Fruit fly (Drosophila melanogaster) whole organism, embryonic: ENCODE data around the gene stg.

Experiments used
- CG1603 ChIP-seq: fragments of 200-800 bp; sonication (Bioruptor generic); optimal IDR thresholded peaks from 2 replicates; lab custom pipeline; 2019; ENCODE audit warnings: missing biosample characterization, mild to moderate bottlenecking, missing genetic modification characterization, moderate library complexity
- Doc3 ChIP-seq: fragments of 200-800 bp; sonication (Bioruptor generic); IDR thresholded peaks from 3 replicates; pipeline ENCODE4 v1.3.6; 2022; ENCODE audit warnings: missing biosample characterization, missing genetic modification characterization; ENCODE audit not compliant: partially characterized antibody
- grau ChIP-seq: fragments of 200-800 bp; optimal IDR thresholded peaks from 3 replicates; lab custom pipeline; 2019; ENCODE audit warnings: missing biosample characterization, mild to moderate bottlenecking, missing genetic modification characterization, moderate library complexity

DNA sequence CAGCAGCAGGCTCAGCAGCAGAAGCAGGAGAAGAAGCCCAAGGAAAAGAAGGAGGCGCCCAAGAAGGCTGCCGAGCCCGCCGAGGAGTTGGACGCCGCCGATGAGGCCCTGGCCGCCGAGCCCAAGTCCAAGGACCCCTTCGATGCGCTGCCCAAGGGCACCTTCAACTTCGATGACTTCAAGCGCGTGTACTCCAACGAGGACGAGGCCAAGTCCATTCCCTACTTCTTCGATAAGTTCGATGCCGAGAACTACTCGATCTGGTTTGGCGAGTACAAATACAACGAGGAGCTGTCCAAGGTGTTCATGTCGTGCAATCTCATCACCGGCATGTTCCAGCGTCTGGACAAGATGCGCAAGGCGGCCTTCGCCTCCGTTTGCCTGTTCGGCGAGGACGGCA lies 34.4 kb downstream of the stg start:
- TF ChIP-seq Doc3 (GFP tag; lab: Robert Waterston, UW) (no peak), CG1603 (tag; lab: Kevin White, UChicago) (no peak), grau (tag; lab: Kevin White, UChicago) (no peak)
